Fruit fly (Drosophila melanogaster): Measurements from ENCODE around the gene Cpr64Ad.

Gene Cpr64Ad

DNA sequence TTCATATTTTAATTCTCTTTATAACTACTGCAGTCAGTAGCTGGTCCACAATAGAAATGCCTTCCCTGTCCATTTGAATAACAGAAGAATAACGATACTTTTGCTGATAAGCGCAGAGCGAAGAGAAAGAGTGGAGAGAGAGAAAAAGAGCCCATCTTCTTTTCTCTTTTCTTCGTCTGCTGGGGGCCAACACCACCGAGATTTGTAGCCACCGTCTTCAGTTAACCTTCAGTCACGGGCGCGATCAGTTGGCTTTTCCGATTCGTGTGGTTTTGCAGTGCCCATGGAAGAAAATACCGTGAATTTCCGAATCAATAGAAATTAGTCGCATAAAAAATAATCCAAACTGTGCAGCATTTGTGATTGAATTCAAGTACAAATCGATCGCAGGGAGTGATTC lies 48.3 kb downstream of the Cpr64Ad start, which contains the start of gene CG1273:
TSS of gene CG1273 (plus strand) at position 218 of the 400 bp plus-strand sequence.
- no peak for TF ChIP-seq CG17801 (GFP tag; optimal IDR thresholded peaks at IDR 0.05; ENCODE audit: partially characterized antibody)

dm6 chr3L:4264963-4265362 lies 49.8 kb downstream of the Cpr64Ad start:
- TF ChIP-seq CG17801 (GFP tag; optimal IDR thresholded peaks at IDR 0.05; ENCODE audit: partially characterized antibody): no peak

DNA sequence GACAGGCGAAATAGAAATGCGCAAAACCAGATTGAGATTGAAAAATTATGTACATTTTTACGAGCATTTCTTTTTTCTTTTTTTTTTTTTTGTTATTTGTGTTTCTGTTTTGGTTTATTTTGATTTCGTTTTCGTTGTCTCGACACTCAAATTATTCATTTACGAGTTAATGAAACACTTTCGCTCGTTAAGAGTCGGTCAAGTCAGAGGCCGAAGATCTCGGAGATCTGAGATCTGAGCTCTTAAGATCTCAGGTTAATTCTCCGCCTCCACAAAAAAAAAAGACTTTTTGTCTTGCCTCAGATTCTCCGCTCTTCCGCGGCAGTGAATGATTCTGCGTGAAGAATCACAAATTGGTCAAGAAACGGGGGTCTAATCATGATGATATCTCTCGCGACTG lies 50.7 kb downstream of the Cpr64Ad start:
- no peak for TF ChIP-seq CG17801 (GFP tag; optimal IDR thresholded peaks at IDR 0.05; ENCODE audit: partially characterized antibody)

Measured in ovary, adult (tissue).